Worm (Caenorhabditis elegans): ENCODE data around the gene egl-47.

- TF ChIP-seq F57A8.1 (GFP tag; optimal IDR thresholded peaks at IDR 0.05): no peak
- TF ChIP-seq hsf-1 (GFP tag; IDR thresholded peaks at IDR 0.05): no peak
- TF ChIP-seq unc-62 (GFP tag; optimal IDR thresholded peaks at IDR 0.05): no peak
- TF ChIP-seq ets-4 (GFP tag; optimal IDR thresholded peaks at IDR 0.05): no peak
- TF ChIP-seq snpc-4 (GFP tag; optimal IDR thresholded peaks at IDR 0.05): no peak
- no peak for TF ChIP-seq snpc-4 (tag; optimal IDR thresholded peaks at IDR 0.05)
- TF ChIP-seq pha-4 (tag; optimal IDR thresholded peaks at IDR 0.05): no peak
- no peak for TF ChIP-seq zim-3 (tag; optimal IDR thresholded peaks at IDR 0.05)
- no peak for TF ChIP-seq athp-1 (tag; optimal IDR thresholded peaks at IDR 0.05)
- no peak for TF ChIP-seq zfh-2 (GFP tag; conservative IDR thresholded peaks at IDR 0.05)
Observed at ce11 chrV:9924389-9924788, 25.0 kb downstream of the egl-47 start.
